Worm (Caenorhabditis elegans) whole organism, L1 larva: ENCODE results near the gene F36H9.5.
A peak's percentile ranks its signal among the peaks of the same experiment; 100 is the strongest.

Experiments used
- C04F5.9 ChIP-seq: sonication (generic microtip); optimal IDR thresholded peaks from 2 replicates; lab custom pipeline; 2016; ENCODE audit warnings: missing genetic modification characterization, missing compliant biosample characterization
- C16A3.4 ChIP-seq: fragments of 150-350 bp; optimal IDR thresholded peaks from 2 replicates; lab custom pipeline; 2014; ENCODE audit warnings: missing biosample characterization, missing genetic modification characterization
- C34B4.2 ChIP-seq: sonication (generic microtip); optimal IDR thresholded peaks from 2 replicates; lab custom pipeline; 2017; ENCODE audit warnings: mild to moderate bottlenecking, missing genetic modification characterization, missing compliant biosample characterization
- F16B12.6 ChIP-seq: fragments of 150-350 bp; optimal IDR thresholded peaks from 2 replicates; lab custom pipeline; 2014; ENCODE audit warnings: missing biosample characterization, missing genetic modification characterization
- aha-1 ChIP-seq: fragments of 150-350 bp; optimal IDR thresholded peaks from 2 replicates; lab custom pipeline; 2014; ENCODE audit warnings: missing biosample characterization, missing genetic modification characterization
- aly-2 ChIP-seq: fragments of 150-350 bp; optimal IDR thresholded peaks from 2 replicates; lab custom pipeline; 2014; ENCODE audit warnings: missing biosample characterization, missing genetic modification characterization
- ama-1 ChIP-seq: fragments of 150-350 bp; optimal IDR thresholded peaks from 2 replicates; lab custom pipeline; 2014
- blmp-1 ChIP-seq: fragments of 150-350 bp; optimal IDR thresholded peaks from 2 replicates; lab custom pipeline; 2014; ENCODE audit warnings: missing biosample characterization, missing genetic modification characterization
- ceh-8 ChIP-seq: fragments of 200-800 bp; sonication (Bioruptor generic); optimal IDR thresholded peaks from 2 replicates; lab custom pipeline; 2018; ENCODE audit warnings: mild to moderate bottlenecking, missing genetic modification characterization, moderate library complexity, missing compliant biosample characterization
- ceh-88 ChIP-seq: fragments of 200-800 bp; sonication (Bioruptor generic); IDR thresholded peaks from 2 replicates; pipeline ENCODE4 v1.3.6; 2022; ENCODE audit warnings: missing genetic modification characterization, missing compliant biosample characterization
- ces-1 ChIP-seq: fragments of 150-350 bp; optimal IDR thresholded peaks from 2 replicates; lab custom pipeline; 2014; ENCODE audit warnings: missing biosample characterization, missing genetic modification reagents, missing genetic modification characterization
- dpl-1 ChIP-seq, 3 experiments: fragments of 150-350 bp in 2 of 3; sonication (generic microtip) in 1 of 3; optimal IDR thresholded peaks; 2 replicates each; lab custom pipeline; 2014 to 2017; ENCODE audit warnings: missing biosample characterization in 3 of 3, missing genetic modification characterization in 3 of 3, missing genetic modification reagents in 3 of 3
- efl-3 ChIP-seq: fragments of 200-800 bp; sonication (Bioruptor generic); optimal IDR thresholded peaks from 2 replicates; lab custom pipeline; 2018; ENCODE audit warnings: mild to moderate bottlenecking, missing genetic modification characterization, missing compliant biosample characterization
- egl-27 ChIP-seq, 2 experiments: fragments of 150-350 bp in 1 of 2; sonication (generic microtip); optimal IDR thresholded peaks; 3 replicates each; lab custom pipeline; 2017 to 2018; ENCODE audit warnings: missing biosample characterization in 2 of 2, missing genetic modification characterization in 2 of 2, missing genetic modification reagents in 2 of 2
- elt-2 ChIP-seq: sonication (generic microtip); optimal IDR thresholded peaks from 2 replicates; lab custom pipeline; 2016; ENCODE audit warnings: missing genetic modification characterization, mild to moderate bottlenecking, inconsistent platforms, missing compliant biosample characterization, missing genetic modification reagents
- ets-5 ChIP-seq: fragments of 200-800 bp; sonication (Bioruptor generic); IDR thresholded peaks from 2 replicates; pipeline ENCODE4 v1.3.6; 2022; ENCODE audit warnings: missing genetic modification characterization, missing compliant biosample characterization
- fkh-4 ChIP-seq: sonication (generic microtip); optimal IDR thresholded peaks from 2 replicates; lab custom pipeline; 2016; ENCODE audit warnings: missing compliant biosample characterization, missing genetic modification characterization, borderline replicate concordance
- fkh-8 ChIP-seq: sonication (generic microtip); optimal IDR thresholded peaks from 2 replicates; lab custom pipeline; 2016; ENCODE audit warnings: mild to moderate bottlenecking, missing genetic modification characterization, missing compliant biosample characterization
- grh-1 ChIP-seq: fragments of 200-800 bp; sonication (Bioruptor generic); IDR thresholded peaks from 2 replicates; pipeline ENCODE4 v1.3.6; 2022; ENCODE audit warnings: missing genetic modification reagents, missing genetic modification characterization, missing compliant biosample characterization
- hlh-4 ChIP-seq: sonication (generic microtip); optimal IDR thresholded peaks from 2 replicates; lab custom pipeline; 2016; ENCODE audit warnings: mild to moderate bottlenecking, missing genetic modification characterization, missing compliant biosample characterization
- isw-1 ChIP-seq: fragments of 200-800 bp; sonication (Bioruptor generic); IDR thresholded peaks from 2 replicates; pipeline ENCODE4 v1.3.6; 2022; ENCODE audit warnings: missing genetic modification characterization, missing compliant biosample characterization
- jun-1 ChIP-seq: fragments of 150-350 bp; optimal IDR thresholded peaks from 2 replicates; lab custom pipeline; 2014; ENCODE audit warnings: missing biosample characterization, missing genetic modification reagents, missing genetic modification characterization
- lin-35 ChIP-seq, 2 experiments: fragments of 150-350 bp; optimal IDR thresholded peaks; 2 replicates each; lab custom pipeline; 2014; ENCODE audit warnings: missing biosample characterization in 2 of 2, missing genetic modification characterization in 2 of 2, missing genetic modification reagents in 2 of 2
- lin-39 ChIP-seq: fragments of 150-350 bp; optimal IDR thresholded peaks from 2 replicates; lab custom pipeline; 2014; ENCODE audit warnings: missing biosample characterization, missing genetic modification reagents, missing genetic modification characterization
- mdl-1 ChIP-seq, 2 experiments: fragments of 150-350 bp; optimal IDR thresholded peaks; 2 replicates each; lab custom pipeline; 2014 to 2017; ENCODE audit warnings: missing biosample characterization in 2 of 2, missing genetic modification characterization in 2 of 2, inconsistent platforms in 1 of 2
- mef-2 ChIP-seq: fragments of 150-350 bp; optimal IDR thresholded peaks from 2 replicates; lab custom pipeline; 2014; ENCODE audit warnings: missing biosample characterization, missing genetic modification characterization
- mep-1 ChIP-seq: fragments of 150-350 bp; optimal IDR thresholded peaks from 2 replicates; lab custom pipeline; 2014; ENCODE audit warnings: missing biosample characterization, missing genetic modification characterization
- nhr-28 ChIP-seq: fragments of 150-350 bp; optimal IDR thresholded peaks from 2 replicates; lab custom pipeline; 2014; ENCODE audit warnings: missing biosample characterization, missing genetic modification characterization
- nhr-47 ChIP-seq: sonication (generic microtip); optimal IDR thresholded peaks from 2 replicates; lab custom pipeline; 2016; ENCODE audit warnings: mild to moderate bottlenecking, missing genetic modification characterization, moderate library complexity, missing compliant biosample characterization
- nhr-76 ChIP-seq: sonication (generic microtip); optimal IDR thresholded peaks from 2 replicates; lab custom pipeline; 2017; ENCODE audit warnings: missing biosample characterization, missing genetic modification characterization
- nhr-77 ChIP-seq: fragments of 150-350 bp; optimal IDR thresholded peaks from 2 replicates; lab custom pipeline; 2014; ENCODE audit warnings: missing biosample characterization, missing genetic modification characterization
- nhr-84 ChIP-seq: sonication (generic microtip); optimal IDR thresholded peaks from 2 replicates; lab custom pipeline; 2017; ENCODE audit warnings: missing biosample characterization, missing genetic modification characterization
- nhr-85 ChIP-seq: sonication (generic microtip); peaks from one replicate; lab custom pipeline; 2016; ENCODE audit warnings: missing genetic modification characterization, inconsistent platforms, missing compliant biosample characterization
- nhr-90 ChIP-seq: sonication (generic microtip); optimal IDR thresholded peaks from 2 replicates; lab custom pipeline; 2016; ENCODE audit warnings: mild to moderate bottlenecking, missing genetic modification characterization, missing compliant biosample characterization; ENCODE audit not compliant: poor library complexity
- pag-3 ChIP-seq: sonication (generic microtip); optimal IDR thresholded peaks from 2 replicates; lab custom pipeline; 2017; ENCODE audit warnings: missing genetic modification characterization, mild to moderate bottlenecking, missing compliant biosample characterization, antibody characterized with exemption, borderline replicate concordance; ENCODE audit not compliant: insufficient read depth
- pax-3 ChIP-seq: fragments of 200-800 bp; sonication (Bioruptor generic); optimal IDR thresholded peaks from 2 replicates; lab custom pipeline; 2018; ENCODE audit warnings: mild to moderate bottlenecking, missing genetic modification characterization, moderate library complexity, missing compliant biosample characterization
- rnt-1 ChIP-seq: sonication (generic microtip); optimal IDR thresholded peaks from 2 replicates; lab custom pipeline; 2016; ENCODE audit warnings: mild to moderate bottlenecking, missing genetic modification characterization, moderate library complexity, missing compliant biosample characterization
- skn-1 ChIP-seq: fragments of 150-350 bp; optimal IDR thresholded peaks from 2 replicates; lab custom pipeline; 2014; ENCODE audit warnings: missing biosample characterization, missing genetic modification characterization
- snpc-4 ChIP-seq: fragments of 150-350 bp; optimal IDR thresholded peaks from 2 replicates; lab custom pipeline; 2014; ENCODE audit warnings: missing biosample characterization, missing genetic modification characterization
- sox-4 ChIP-seq: sonication (generic microtip); optimal IDR thresholded peaks from 2 replicates; lab custom pipeline; 2016; ENCODE audit warnings: missing genetic modification characterization, missing compliant biosample characterization
- swsn-7 ChIP-seq: sonication (generic microtip); optimal IDR thresholded peaks from 2 replicates; lab custom pipeline; 2016; ENCODE audit warnings: missing genetic modification characterization, missing compliant biosample characterization
- tbx-2 ChIP-seq: sonication (generic microtip); optimal IDR thresholded peaks from 2 replicates; lab custom pipeline; 2016; ENCODE audit warnings: missing genetic modification characterization, missing compliant biosample characterization
- tlp-1 ChIP-seq: fragments of 150-350 bp; optimal IDR thresholded peaks from 2 replicates; lab custom pipeline; 2014; ENCODE audit warnings: missing biosample characterization, missing genetic modification characterization
- unc-30 ChIP-seq: sonication (generic microtip); optimal IDR thresholded peaks from 2 replicates; lab custom pipeline; 2017; ENCODE audit warnings: missing biosample characterization, missing genetic modification characterization
- unc-62 ChIP-seq: fragments of 150-350 bp; optimal IDR thresholded peaks from 2 replicates; lab custom pipeline; 2014; ENCODE audit warnings: missing biosample characterization, missing genetic modification reagents, missing genetic modification characterization
- unc-86 ChIP-seq: sonication (generic microtip); optimal IDR thresholded peaks from 2 replicates; lab custom pipeline; 2016; ENCODE audit warnings: missing genetic modification characterization, missing compliant biosample characterization
- unc-98 ChIP-seq: fragments of 200-800 bp; sonication (Bioruptor generic); IDR thresholded peaks from 2 replicates; pipeline ENCODE4 v1.3.6; 2022; ENCODE audit warnings: missing genetic modification characterization, missing compliant biosample characterization
- xbp-1 ChIP-seq: sonication (generic microtip); optimal IDR thresholded peaks from 2 replicates; lab custom pipeline; 2016; ENCODE audit warnings: missing genetic modification characterization, missing compliant biosample characterization
- zag-1 ChIP-seq: fragments of 150-350 bp; optimal IDR thresholded peaks from 2 replicates; lab custom pipeline; 2014; ENCODE audit warnings: missing biosample characterization, missing genetic modification characterization

The F36H9.5 gene

ce11 chrV:1805724-1806316, 24.0 kb upstream of the F36H9.5 start:
- TF ChIP-seq skn-1 (tag; lab: Kevin White, UChicago) (peak; percentile 63), swsn-7 (tag; lab: Kevin White, UChicago) (no peak), nhr-85 (tag; lab: Kevin White, UChicago) (peak; percentile 45), elt-2 (no peak), mep-1 (tag; lab: Kevin White, UChicago) (peak; percentile 71), nhr-84 (no peak), pag-3 (tag; lab: Kevin White, UChicago) (no peak), tlp-1 (tag; lab: Kevin White, UChicago) (no peak), xbp-1 (no peak), C04F5.9 (tag; lab: Kevin White, UChicago) (no peak), lin-35 (GFP tag; optimal IDR thresholded peaks at IDR 0.05; lab: Kevin White, UChicago) (no peak)

DNA sequence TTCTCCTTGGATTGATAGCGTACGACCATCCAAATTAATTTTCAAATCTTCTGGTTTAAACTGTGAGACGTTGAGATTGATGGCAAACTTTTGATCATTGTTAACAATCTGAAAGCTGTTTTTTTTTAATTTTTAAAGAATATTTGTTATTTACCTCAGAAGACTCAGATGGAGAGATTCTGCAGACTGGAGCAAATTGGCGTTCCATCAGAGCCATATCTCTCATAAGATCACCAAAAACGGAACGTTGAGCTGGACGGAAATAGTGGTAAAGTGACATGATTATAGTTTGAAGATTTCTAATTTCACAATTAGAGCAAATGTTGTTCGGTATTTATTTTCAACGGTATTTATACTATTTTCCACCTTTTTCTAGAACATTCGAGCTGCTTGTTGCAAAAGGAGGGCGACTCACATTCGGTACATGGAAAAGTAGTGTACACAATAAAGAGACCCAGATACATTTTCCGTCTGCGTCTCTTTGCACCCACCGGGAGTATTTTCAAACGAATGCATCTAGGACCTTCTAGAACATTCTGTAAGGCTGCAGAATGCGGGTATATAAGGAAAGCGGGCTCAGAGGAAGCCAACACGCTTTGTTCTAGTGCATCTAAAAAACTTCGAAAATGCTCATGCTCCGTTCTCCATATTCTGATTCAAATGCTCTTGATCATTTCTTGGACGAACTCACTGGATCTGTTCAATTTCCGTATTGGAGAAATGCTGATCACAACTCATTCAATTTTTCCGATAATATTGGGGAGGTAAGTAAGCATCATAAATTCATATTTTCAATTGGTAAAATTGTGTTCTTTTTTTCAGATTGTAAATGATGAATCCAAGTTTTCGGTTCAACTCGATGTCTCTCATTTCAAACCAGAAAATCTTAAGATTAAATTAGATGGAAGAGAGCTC, 23.1 kb upstream of the F36H9.5 start, which contains the start of the genes hsp-16.2 and hsp-16.41:
hsp-16.2 (minus strand) TSS at position 313 of the 915 bp plus-strand sequence.
hsp-16.41 (plus strand) TSS at position 534 of the 915 bp plus-strand sequence.
- TF ChIP-seq swsn-7 (tag; lab: Kevin White, UChicago) (peak; percentile 80), mef-2 (tag; lab: Kevin White, UChicago) (peak; percentile 63), C16A3.4 (tag; lab: Kevin White, UChicago) (no peak), jun-1 (tag; lab: Kevin White, UChicago) (no peak), nhr-47 (tag; lab: Kevin White, UChicago) (peak; percentile 60), nhr-76 (tag; lab: Kevin White, UChicago) (no peak), nhr-28 (no peak), mdl-1 (tag; optimal IDR thresholded peaks at IDR 0.05; lab: Kevin White, UChicago) (peak in 1 of 2 experiments; percentile 52), rnt-1 (peak; percentile 29), sox-4 (tag; lab: Kevin White, UChicago) (peak; percentile 24), unc-62 (no peak), ceh-8 (GFP tag; lab: Kevin White, UChicago) (no peak), unc-98 (GFP tag; lab: Robert Waterston, UW) (no peak), C34B4.2 (tag; lab: Kevin White, UChicago) (no peak), efl-3 (GFP tag; lab: Kevin White, UChicago) (no peak), hlh-4 (tag; lab: Kevin White, UChicago) (no peak), zag-1 (tag; lab: Kevin White, UChicago) (no peak), fkh-4 (tag; lab: Kevin White, UChicago) (no peak), aha-1 (peak; percentile 13), lin-35 (GFP tag; optimal IDR thresholded peaks at IDR 0.05; lab: Kevin White, UChicago) (peak; percentile 32 to 57), grh-1 (GFP tag; lab: Robert Waterston, UW) (no peak), nhr-77 (tag; lab: Kevin White, UChicago) (no peak), unc-86 (peak; percentile 67), ceh-88 (GFP tag; lab: Robert Waterston, UW) (no peak), ama-1 (lab: Kevin White, UChicago) (peak; percentile 88), aly-2 (tag; lab: Kevin White, UChicago) (no peak), isw-1 (GFP tag; lab: Robert Waterston, UW) (0 out of 2 replicates have a peak, but pooled peaks have one; percentile 20), snpc-4 (tag; lab: Kevin White, UChicago) (no peak), ets-5 (no peak), lin-39 (tag; lab: Kevin White, UChicago) (no peak), egl-27 (tag; optimal IDR thresholded peaks at IDR 0.05; lab: Kevin White, UChicago) (no peak), nhr-90 (tag; lab: Kevin White, UChicago) (peak; percentile 48), tbx-2 (tag; lab: Kevin White, UChicago) (peak; percentile 10), F16B12.6 (tag; lab: Kevin White, UChicago) (no peak), ces-1 (GFP tag; lab: Kevin White, UChicago) (no peak), tlp-1 (tag; lab: Kevin White, UChicago) (no peak), dpl-1 (GFP tag; optimal IDR thresholded peaks at IDR 0.05; lab: Kevin White, UChicago) (peak in 2 of 3 experiments; percentile 30 to 50), nhr-84 (no peak), blmp-1 (tag; lab: Kevin White, UChicago) (peak; percentile 11), xbp-1 (peak; percentile 32), fkh-8 (tag; lab: Kevin White, UChicago) (peak; percentile 92), pax-3 (tag; lab: Kevin White, UChicago) (peak; percentile 42), unc-30 (tag; lab: Kevin White, UChicago) (no peak)
